Fruit fly (Drosophila melanogaster): ENCODE results near the gene rdx.

Gene rdx

DNA sequence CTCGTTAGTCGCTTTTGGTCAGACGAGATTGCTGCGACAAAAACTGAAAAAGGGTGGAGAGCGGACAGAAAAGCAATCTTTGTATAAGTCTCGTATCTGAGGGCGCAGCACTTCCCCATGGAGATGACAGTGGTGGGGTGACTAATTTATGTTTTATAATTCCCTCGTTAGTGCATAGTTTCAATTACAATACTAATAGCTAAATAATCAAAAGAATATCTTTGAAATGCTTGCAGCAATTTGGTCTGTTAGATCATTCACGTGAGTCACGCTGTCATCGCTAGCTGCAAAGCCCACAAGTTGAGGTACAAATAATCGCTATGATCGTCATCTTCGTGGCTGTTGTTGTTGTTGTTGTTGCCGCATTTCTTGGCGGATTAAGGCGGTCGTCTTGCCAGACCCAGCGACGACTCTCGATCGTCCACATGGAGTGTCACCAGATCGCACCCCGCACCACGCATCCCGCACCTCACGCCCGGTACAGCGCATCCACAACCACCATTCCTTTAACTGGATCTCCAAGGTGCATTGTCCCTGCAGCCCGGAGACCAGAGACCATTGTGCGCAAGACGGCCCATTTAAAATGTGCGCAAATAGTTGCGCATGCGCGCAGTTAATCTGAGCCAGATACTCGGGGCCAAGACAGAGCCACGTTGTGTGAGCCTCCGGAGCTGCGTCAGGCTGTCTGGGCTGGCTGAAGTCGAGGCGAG is 109.9 kb downstream of the rdx start (continued):
- peak; percentile 68; the same call in 2 of the 3 replicates for TF ChIP-seq CG34422 (GFP tag; IDR thresholded peaks at IDR 0.05)
- peak; percentile 18 for TF ChIP-seq az2 (GFP tag; optimal IDR thresholded peaks at IDR 0.05)
- no peak for TF ChIP-seq CG11723 (GFP tag; optimal IDR thresholded peaks at IDR 0.05)
- peak; percentile 74; the same call in 1 of the 2 replicates for TF ChIP-seq ara (GFP tag; IDR thresholded peaks at IDR 0.05)
- peak; percentile 54 for TF ChIP-seq tgo (GFP tag; IDR thresholded peaks at IDR 0.05)
- TF ChIP-seq jumu (GFP tag; optimal IDR thresholded peaks at IDR 0.05), result peak; percentile 4
- TF ChIP-seq Deaf1 (tag; optimal IDR thresholded peaks at IDR 0.05), result no peak
- no peak for TF ChIP-seq fu2 (GFP tag; optimal IDR thresholded peaks at IDR 0.05)
- peak; percentile 45 for TF ChIP-seq Sox100B (GFP tag; optimal IDR thresholded peaks at IDR 0.05)
- peak; percentile 36; the same call in 1 of the 3 replicates for TF ChIP-seq CG17361 (GFP tag; IDR thresholded peaks at IDR 0.05)
- TF ChIP-seq CG6689 (GFP tag; IDR thresholded peaks at IDR 0.05), result peak; percentile 53; the same call in 1 of the 2 replicates
- TF ChIP-seq fd102C (GFP tag; optimal IDR thresholded peaks at IDR 0.05), result no peak
- peak; percentile 1 for TF ChIP-seq CG12071 (GFP tag; optimal IDR thresholded peaks at IDR 0.05)
- TF ChIP-seq H15 (GFP tag; IDR thresholded peaks at IDR 0.05), result peak; percentile 17; the same call in 1 of the 3 replicates
- 0 out of 3 replicates have a peak, but pooled peaks have one; percentile 46 for TF ChIP-seq vnd (GFP tag; IDR thresholded peaks at IDR 0.05; ENCODE audit: partially characterized antibody)
- TF ChIP-seq Gug (GFP tag; IDR thresholded peaks at IDR 0.05), result 0 out of 4 replicates have a peak, but pooled peaks have one; percentile 7
- no peak for TF ChIP-seq CG3065 (GFP tag; optimal IDR thresholded peaks at IDR 0.05)
- no peak for TF ChIP-seq HLH54F (GFP tag; optimal IDR thresholded peaks at IDR 0.05)
- TF ChIP-seq CG2199 (GFP tag; IDR thresholded peaks at IDR 0.05), result peak; percentile 18; the same call in 1 of the 3 replicates
- peak; percentile 20 for TF ChIP-seq nmo (GFP tag; optimal IDR thresholded peaks at IDR 0.05)
- no peak for TF ChIP-seq Taf1 (GFP tag; IDR thresholded peaks at IDR 0.05)
- TF ChIP-seq CG18262 (tag; optimal IDR thresholded peaks at IDR 0.05), result peak; percentile 49
- TF ChIP-seq CG1603 (tag; optimal IDR thresholded peaks at IDR 0.05), result peak; percentile 28
- TF ChIP-seq Sry-δ (GFP tag; optimal IDR thresholded peaks at IDR 0.05), result peak; percentile 53
- peak; percentile 47; the same call in 1 of the 2 replicates for TF ChIP-seq sisA (GFP tag; IDR thresholded peaks at IDR 0.05)
- TF ChIP-seq CG11504 (tag; optimal IDR thresholded peaks at IDR 0.05), result peak; percentile 68
- TF ChIP-seq CG10979 (tag; optimal IDR thresholded peaks at IDR 0.05), result peak; percentile 68
- no peak for TF ChIP-seq CG32532 (GFP tag; IDR thresholded peaks at IDR 0.05)
- peak; percentile 45; the same call in 1 of the 2 replicates for TF ChIP-seq CG32772 (GFP tag; IDR thresholded peaks at IDR 0.05)
- peak; percentile 22 for TF ChIP-seq trem (tag; optimal IDR thresholded peaks at IDR 0.05)
- 0 out of 3 replicates have a peak, but pooled peaks have one; percentile 43 for TF ChIP-seq CG7357 (GFP tag; IDR thresholded peaks at IDR 0.05)
- peak in 1 of 3 experiments; percentile 19 for TF ChIP-seq lola (GFP tag; optimal IDR thresholded peaks at IDR 0.05)
- TF ChIP-seq CG9727 (GFP tag; optimal IDR thresholded peaks at IDR 0.05), result peak; percentile 5
- 0 out of 2 replicates have a peak, but pooled peaks have one; percentile 21 for TF ChIP-seq Ptx1 (GFP tag; IDR thresholded peaks at IDR 0.05)
- peak; percentile 59 for TF ChIP-seq Scr (GFP tag; IDR thresholded peaks at IDR 0.05; ENCODE audit: partially characterized antibody)
- peak; percentile 75 for TF ChIP-seq Xrp1 (GFP tag; IDR thresholded peaks at IDR 0.05)
- peak; percentile 36 for TF ChIP-seq D19A (tag; optimal IDR thresholded peaks at IDR 0.05)
- peak; percentile 21 for TF ChIP-seq Sox102F (GFP tag; optimal IDR thresholded peaks at IDR 0.05)
- 0 out of 3 replicates have a peak, but pooled peaks have one; percentile 11 for TF ChIP-seq CG3726 (GFP tag; IDR thresholded peaks at IDR 0.05)
- TF ChIP-seq pan (optimal IDR thresholded peaks at IDR 0.05), result no peak
- TF ChIP-seq pan (GFP tag; optimal IDR thresholded peaks at IDR 0.05 in 1 of 2, IDR thresholded peaks at IDR 0.05 in 1 of 2), result peak in 1 of 2 experiments; percentile 26
- TF ChIP-seq bbx (GFP tag; IDR thresholded peaks at IDR 0.05; ENCODE audit: partially characterized antibody), result 0 out of 2 replicates have a peak, but pooled peaks have one; percentile 28
- TF ChIP-seq tap (tag; optimal IDR thresholded peaks at IDR 0.05), result peak; percentile 62
- peak; percentile 47 for TF ChIP-seq CG14710 (tag; optimal IDR thresholded peaks at IDR 0.05)
- TF ChIP-seq CG14965 (GFP tag; optimal IDR thresholded peaks at IDR 0.05; ENCODE audit: borderline replicate concordance), result no peak
- peak; percentile 3 for TF ChIP-seq nau (GFP tag; optimal IDR thresholded peaks at IDR 0.05)
- peak; percentile 53 for TF ChIP-seq CG4424 (GFP tag; optimal IDR thresholded peaks at IDR 0.05)
- TF ChIP-seq nerfin-1 (tag; optimal IDR thresholded peaks at IDR 0.05), result peak; percentile 38

Measured in whole organism, embryonic.